Worm (Caenorhabditis elegans): ENCODE results near the gene T27D12.6.

Gene T27D12.6

ce11 chrII:11823566-11824308 lies 11.6 kb upstream of the T27D12.6 start, which contains the start of gene Y6D1A.1:
TSS of gene Y6D1A.1 (minus strand) at chrII:11823616.
- TF ChIP-seq lin-39 (tag; optimal IDR thresholded peaks at IDR 0.05) = no peak
- no peak for TF ChIP-seq alr-1 (tag; optimal IDR thresholded peaks at IDR 0.05)
- TF ChIP-seq skn-1 (tag; optimal IDR thresholded peaks at IDR 0.05) = no peak
- TF ChIP-seq Y55F3AM.14 (GFP tag; optimal IDR thresholded peaks at IDR 0.05) = no peak
- no peak for TF ChIP-seq unc-55 (GFP tag; optimal IDR thresholded peaks at IDR 0.05)
- no peak for TF ChIP-seq nhr-23 (tag; optimal IDR thresholded peaks at IDR 0.05)
- no peak for TF ChIP-seq snpc-4 (tag; optimal IDR thresholded peaks at IDR 0.05)
- no peak for TF ChIP-seq R02D3.7 (tag; optimal IDR thresholded peaks at IDR 0.05)
- no peak for TF ChIP-seq nhr-77 (tag; optimal IDR thresholded peaks at IDR 0.05)
- TF ChIP-seq dmd-4 (tag; optimal IDR thresholded peaks at IDR 0.05) = no peak
- TF ChIP-seq unc-39 (tag; optimal IDR thresholded peaks at IDR 0.05) = no peak
- no peak for TF ChIP-seq crh-2 (tag; optimal IDR thresholded peaks at IDR 0.05)
- no peak for TF ChIP-seq nhr-12 (tag; optimal IDR thresholded peaks at IDR 0.05)
- no peak for TF ChIP-seq elt-3 (tag; optimal IDR thresholded peaks at IDR 0.05)
- no peak for TF ChIP-seq ama-1 (optimal IDR thresholded peaks at IDR 0.05)

DNA sequence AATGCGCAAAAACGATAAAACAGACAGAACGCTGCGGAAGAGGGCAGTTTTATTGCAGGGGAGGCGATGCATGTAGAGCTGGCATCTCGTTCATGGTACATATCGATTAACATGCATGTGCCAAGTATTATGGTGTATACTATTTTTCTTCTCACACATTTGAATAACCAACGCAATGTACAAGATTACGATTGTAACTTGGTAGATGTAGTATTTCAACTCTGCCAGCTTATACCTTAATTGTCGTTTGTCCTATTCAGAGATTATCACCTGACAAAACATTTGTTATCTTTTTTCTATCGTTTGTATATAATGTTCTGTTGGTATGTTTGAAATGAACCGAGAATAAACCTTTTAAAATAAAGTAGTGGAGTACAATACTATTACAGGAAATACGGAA lies 5.4 kb upstream of the T27D12.6 start, which contains the start of gene pes-5:
pes-5 (minus strand) TSS at position 101 of the 400 bp plus-strand sequence.
- TF ChIP-seq nhr-237 (tag; optimal IDR thresholded peaks at IDR 0.05) (no peak), dmd-4 (tag; optimal IDR thresholded peaks at IDR 0.05) (no peak), zag-1 (tag; optimal IDR thresholded peaks at IDR 0.05) (no peak), C34F6.9 (tag; optimal IDR thresholded peaks at IDR 0.05) (no peak), nhr-129 (tag; optimal IDR thresholded peaks at IDR 0.05) (no peak), snpc-4 (tag; optimal IDR thresholded peaks at IDR 0.05) (no peak), skn-1 (tag; optimal IDR thresholded peaks at IDR 0.05) (no peak), lin-11 (tag; optimal IDR thresholded peaks at IDR 0.05) (no peak), sma-9 (GFP tag; optimal IDR thresholded peaks at IDR 0.05) (no peak), sma-9 (tag; optimal IDR thresholded peaks at IDR 0.05) (no peak), nhr-11 (tag; optimal IDR thresholded peaks at IDR 0.05) (no peak), nhr-23 (tag; optimal IDR thresholded peaks at IDR 0.05) (no peak)

DNA sequence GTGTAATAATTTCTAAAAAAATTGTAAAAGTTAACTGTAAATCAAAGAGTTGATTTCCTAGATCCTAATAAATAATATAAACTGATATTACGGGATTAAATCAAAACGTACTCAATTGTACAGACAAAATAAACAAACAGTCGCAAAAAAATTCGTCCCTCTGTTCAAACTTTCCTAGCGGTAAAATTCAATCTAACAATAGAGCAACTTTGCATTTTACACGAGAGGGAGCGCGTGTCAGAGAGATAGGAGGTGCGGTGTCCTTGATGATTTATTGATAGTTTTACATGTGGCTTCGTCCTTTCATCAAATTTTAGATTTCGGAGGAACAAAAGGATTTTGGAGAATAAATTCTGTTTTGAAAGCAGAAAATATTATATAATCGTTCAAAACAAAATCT lies 4.7 kb upstream of the T27D12.6 start:
- TF ChIP-seq lsy-2 (tag; optimal IDR thresholded peaks at IDR 0.05) = peak in 1 of 2 experiments; percentile 54
- TF ChIP-seq C34F6.9 (tag; optimal IDR thresholded peaks at IDR 0.05) = no peak
- peak; percentile 0 for TF ChIP-seq sma-9 (GFP tag; optimal IDR thresholded peaks at IDR 0.05)
- no peak for TF ChIP-seq sma-9 (tag; optimal IDR thresholded peaks at IDR 0.05)
- TF ChIP-seq nhr-12 (tag; optimal IDR thresholded peaks at IDR 0.05) = no peak
- no peak for TF ChIP-seq nhr-21 (tag; optimal IDR thresholded peaks at IDR 0.05)
- TF ChIP-seq nhr-25 (tag; optimal IDR thresholded peaks at IDR 0.05) = peak; percentile 13
- TF ChIP-seq nhr-129 (tag; optimal IDR thresholded peaks at IDR 0.05) = peak; percentile 54
- no peak for TF ChIP-seq unc-55 (GFP tag; optimal IDR thresholded peaks at IDR 0.05)
- TF ChIP-seq fos-1 (tag; optimal IDR thresholded peaks at IDR 0.05) = peak; percentile 29
- peak; percentile 47 for TF ChIP-seq crh-2 (tag; optimal IDR thresholded peaks at IDR 0.05)
- no peak for TF ChIP-seq ztf-4 (tag; optimal IDR thresholded peaks at IDR 0.05)

ce11 chrII:11832475-11832874 lies 2.8 kb upstream of the T27D12.6 start, which contains the start of gene clec-144:
TSS of gene clec-144 (minus strand) at chrII:11832575.
- TF ChIP-seq nhr-129 (tag; optimal IDR thresholded peaks at IDR 0.05) (no peak), ceh-16 (tag; optimal IDR thresholded peaks at IDR 0.05) (no peak), lin-11 (tag; optimal IDR thresholded peaks at IDR 0.05) (no peak), unc-39 (tag; optimal IDR thresholded peaks at IDR 0.05) (no peak), nhr-23 (tag; optimal IDR thresholded peaks at IDR 0.05) (no peak), mdl-1 (tag; optimal IDR thresholded peaks at IDR 0.05) (no peak), peb-1 (tag; optimal IDR thresholded peaks at IDR 0.05) (no peak), nhr-12 (tag; optimal IDR thresholded peaks at IDR 0.05) (no peak), fos-1 (tag; optimal IDR thresholded peaks at IDR 0.05) (no peak), gmeb-1 (tag; optimal IDR thresholded peaks at IDR 0.05) (no peak)

- TF ChIP-seq ZK546.5 (tag; optimal IDR thresholded peaks at IDR 0.05) (no peak), lsy-2 (tag; optimal IDR thresholded peaks at IDR 0.05) (peak in 1 of 2 experiments; percentile 17), nhr-23 (tag; optimal IDR thresholded peaks at IDR 0.05) (no peak), peb-1 (tag; optimal IDR thresholded peaks at IDR 0.05) (no peak), blmp-1 (tag; optimal IDR thresholded peaks at IDR 0.05; ENCODE audit: insufficient read depth) (no peak), elt-1 (tag; optimal IDR thresholded peaks at IDR 0.05) (no peak), lin-11 (tag; optimal IDR thresholded peaks at IDR 0.05) (no peak), mbf-1 (tag; optimal IDR thresholded peaks at IDR 0.05) (no peak), nhr-11 (tag; optimal IDR thresholded peaks at IDR 0.05) (no peak), Y55F3AM.14 (GFP tag; optimal IDR thresholded peaks at IDR 0.05) (no peak), alr-1 (tag; optimal IDR thresholded peaks at IDR 0.05) (no peak), zag-1 (tag; optimal IDR thresholded peaks at IDR 0.05) (no peak), lin-39 (tag; optimal IDR thresholded peaks at IDR 0.05) (no peak), mdl-1 (tag; optimal IDR thresholded peaks at IDR 0.05) (peak; percentile 63 to 80), nhr-10 (tag; optimal IDR thresholded peaks at IDR 0.05) (no peak), egl-27 (tag; optimal IDR thresholded peaks at IDR 0.05) (peak; percentile 46), nhr-237 (tag; optimal IDR thresholded peaks at IDR 0.05) (no peak), sem-4 (tag; optimal IDR thresholded peaks at IDR 0.05) (no peak), nhr-77 (tag; optimal IDR thresholded peaks at IDR 0.05) (no peak), ztf-1 (GFP tag; conservative IDR thresholded peaks at IDR 0.05) (no peak), F13H6.1 (tag; optimal IDR thresholded peaks at IDR 0.05) (peak; percentile 18), fos-1 (tag; optimal IDR thresholded peaks at IDR 0.05) (peak; percentile 15), dmd-4 (tag; optimal IDR thresholded peaks at IDR 0.05) (no peak)
Measured at ce11 chrII:11836554-11837218, 1.4 kb downstream of the T27D12.6 start.
